Worm (Caenorhabditis elegans) whole organism, L4/young adult: ENCODE results near the gene C16D9.8.

Source experiments
- W03F9.2 ChIP-seq: fragments of 150-350 bp; optimal IDR thresholded peaks from 2 replicates; lab custom pipeline; 2014; ENCODE audit warnings: missing biosample characterization, missing genetic modification characterization
- him-1 ChIP-seq: sonication (generic microtip); optimal IDR thresholded peaks from 2 replicates; lab custom pipeline; 2016; ENCODE audit warnings: missing genotype, missing genetic modification reagents, missing genetic modification characterization, missing compliant biosample characterization

DNA sequence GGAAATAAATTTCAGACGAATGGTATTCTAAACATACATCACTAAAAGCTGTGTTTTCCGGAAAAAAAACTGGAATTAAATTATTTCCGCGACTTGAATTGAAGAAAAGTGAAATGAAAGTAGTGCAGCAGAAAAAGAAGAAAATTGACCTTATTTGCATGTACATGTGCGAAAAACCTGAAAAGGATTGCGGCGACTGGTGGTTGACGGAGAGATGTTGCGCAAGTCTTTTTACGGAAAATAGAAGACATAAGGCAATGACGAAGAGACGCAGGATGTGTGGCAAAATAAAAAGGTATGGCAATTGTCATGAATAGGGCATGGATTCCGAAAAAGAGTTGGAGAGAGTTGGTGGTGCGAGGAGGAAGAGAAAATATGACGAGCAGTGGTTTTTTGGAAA lies 8.4 kb downstream of the C16D9.8 start:
- TF ChIP-seq him-1 (tag; lab: Kevin White, UChicago), result no peak
- TF ChIP-seq W03F9.2, result no peak
